Worm (Caenorhabditis elegans) whole organism, midembryonic: ENCODE data around the gene K11H12.11.

Experiments used
- T22C8.4 ChIP-seq: fragments of 200-800 bp; sonication (Bioruptor generic); IDR thresholded peaks from 2 replicates; pipeline ENCODE4 v1.3.6; 2022; ENCODE audit warnings: missing genetic modification characterization, missing compliant biosample characterization
- flt-1 ChIP-seq: fragments of 200-800 bp; sonication (Bioruptor generic); IDR thresholded peaks from 2 replicates; pipeline ENCODE4 v1.3.6; 2022; ENCODE audit warnings: missing genetic modification characterization, missing compliant biosample characterization
- ref-1 ChIP-seq: fragments of 200-800 bp; sonication (Bioruptor generic); conservative IDR thresholded peaks from 2 replicates; pipeline ENCODE4 v1.3.6; 2022; ENCODE audit warnings: missing genetic modification reagents, missing genetic modification characterization, missing compliant biosample characterization
- tab-1 ChIP-seq: fragments of 200-800 bp; sonication (Bioruptor generic); IDR thresholded peaks from 2 replicates; pipeline ENCODE4 v1.3.6; 2022; ENCODE audit warnings: missing genetic modification characterization, missing compliant biosample characterization
- ztf-23 ChIP-seq: fragments of 200-800 bp; sonication (Bioruptor generic); IDR thresholded peaks from 2 replicates; pipeline ENCODE4 v1.3.6; 2022; ENCODE audit warnings: missing genetic modification reagents, missing genetic modification characterization, missing compliant biosample characterization
- ztf-29 ChIP-seq: fragments of 200-800 bp; sonication (Bioruptor generic); IDR thresholded peaks from 2 replicates; pipeline ENCODE4 v1.3.6; 2022; ENCODE audit warnings: missing genetic modification reagents, missing genetic modification characterization, missing compliant biosample characterization

ce11 chrIV:657046-657445, 13.3 kb downstream of the K11H12.11 start:
- TF ChIP-seq T22C8.4 = no peak
- no peak for TF ChIP-seq tab-1 (GFP tag; lab: Robert Waterston, UW)
- no peak for TF ChIP-seq flt-1
- no peak for TF ChIP-seq ref-1 (GFP tag; lab: Robert Waterston, UW)
- TF ChIP-seq ztf-23 (GFP tag; lab: Robert Waterston, UW) = no peak
- TF ChIP-seq ztf-29 (GFP tag; lab: Robert Waterston, UW) = no peak
